Fruit fly (Drosophila melanogaster) whole organism, embryonic: ENCODE measurements around the gene CG15772.
A peak's percentile ranks its signal among the peaks of the same experiment; 100 is the strongest.

Source experiments
- Adf1 ChIP-seq: fragments of 200-800 bp; sonication (Bioruptor generic); IDR thresholded peaks from 2 replicates; pipeline ENCODE4 v1.3.6; 2022; ENCODE audit warnings: missing biosample characterization, missing genetic modification characterization
- Awh ChIP-seq: fragments of 200-800 bp; sonication (Bioruptor generic); IDR thresholded peaks from 2 replicates; pipeline ENCODE4, ENCODE4 v1.3.6; 2022; ENCODE audit warnings: missing biosample characterization, missing genetic modification characterization
- CG10321 ChIP-seq: fragments of 200-800 bp; sonication (Bioruptor generic); IDR thresholded peaks from 2 replicates; pipeline ENCODE4 v1.3.6; 2022; ENCODE audit warnings: missing biosample characterization, missing genetic modification characterization
- CG11504 ChIP-seq: fragments of 200-800 bp; sonication (Bioruptor generic); optimal IDR thresholded peaks from 3 replicates; lab custom pipeline; 2019; ENCODE audit warnings: missing biosample characterization, mild to moderate bottlenecking, missing genetic modification characterization, moderate library complexity
- CG1233 ChIP-seq: fragments of 200-800 bp; sonication (Bioruptor generic); optimal IDR thresholded peaks from 4 replicates; lab custom pipeline; 2018; ENCODE audit warnings: missing biosample characterization, mild to moderate bottlenecking, missing genetic modification characterization
- CG15073 ChIP-seq: fragments of 200-800 bp; sonication (Bioruptor generic); optimal IDR thresholded peaks from 2 replicates; lab custom pipeline; 2016; ENCODE audit warnings: missing biosample characterization, missing genetic modification characterization
- CG17568 ChIP-seq: fragments of 200-800 bp; sonication (Bioruptor generic); optimal IDR thresholded peaks from 2 replicates; lab custom pipeline; 2018; ENCODE audit warnings: missing biosample characterization, mild to moderate bottlenecking, missing genetic modification characterization, moderate library complexity
- CG18619 ChIP-seq: fragments of 200-800 bp; sonication (Bioruptor generic); optimal IDR thresholded peaks from 3 replicates; lab custom pipeline; 2017; ENCODE audit warnings: missing biosample characterization, mild to moderate bottlenecking, missing genetic modification characterization
- CG2116 ChIP-seq: fragments of 200-800 bp; sonication (Bioruptor generic); optimal IDR thresholded peaks from 3 replicates; lab custom pipeline; 2018; ENCODE audit warnings: missing biosample characterization, mild to moderate bottlenecking, missing genetic modification characterization
- CG2129 ChIP-seq: fragments of 200-800 bp; sonication (Bioruptor generic); IDR thresholded peaks from 2 replicates; pipeline ENCODE4 v1.3.6; 2022; ENCODE audit warnings: missing biosample characterization, missing genetic modification characterization; ENCODE audit not compliant: partially characterized antibody
- CG30020 ChIP-seq: fragments of 200-800 bp; optimal IDR thresholded peaks from 2 replicates; lab custom pipeline; 2019; ENCODE audit warnings: missing biosample characterization, mild to moderate bottlenecking, missing genetic modification characterization, moderate library complexity
- CG31365 ChIP-seq: fragments of 200-800 bp; sonication (Bioruptor generic); optimal IDR thresholded peaks from 2 replicates; lab custom pipeline; 2018; ENCODE audit warnings: missing biosample characterization, mild to moderate bottlenecking, missing genetic modification characterization
- CG42726 ChIP-seq: fragments of 200-800 bp; sonication (Bioruptor generic); IDR thresholded peaks from 2 replicates; pipeline ENCODE4 v1.3.6; 2022; ENCODE audit warnings: missing biosample characterization, missing genetic modification characterization; ENCODE audit not compliant: partially characterized antibody
- CG4282 ChIP-seq: fragments of 200-800 bp; sonication (Bioruptor generic); optimal IDR thresholded peaks from 2 replicates; lab custom pipeline; 2016; ENCODE audit warnings: missing biosample characterization, missing genetic modification characterization
- CG6254 ChIP-seq: fragments of 200-800 bp; sonication (Bioruptor generic); optimal IDR thresholded peaks from 3 replicates; lab custom pipeline; 2017; ENCODE audit warnings: mild to moderate bottlenecking, missing biosample characterization, missing genetic modification reagents, missing genetic modification characterization
- CG6654 ChIP-seq: fragments of 200-800 bp; sonication (Bioruptor generic); optimal IDR thresholded peaks from 2 replicates; lab custom pipeline; 2017; ENCODE audit warnings: missing biosample characterization, mild to moderate bottlenecking, missing genetic modification characterization
- CG6683 ChIP-seq: fragments of 200-800 bp; sonication (Bioruptor generic); optimal IDR thresholded peaks from 2 replicates; lab custom pipeline; 2017; ENCODE audit warnings: missing biosample characterization, mild to moderate bottlenecking, missing genetic modification characterization, missing genetic modification reagents
- CG6791 ChIP-seq: fragments of 200-800 bp; sonication (Bioruptor generic); IDR thresholded peaks from 3 replicates; pipeline ENCODE4 v1.3.6; 2022; ENCODE audit warnings: missing biosample characterization, missing genetic modification characterization; ENCODE audit not compliant: partially characterized antibody
- CG9797 ChIP-seq: fragments of 200-800 bp; sonication (Bioruptor generic); optimal IDR thresholded peaks from 3 replicates; lab custom pipeline; 2018; ENCODE audit warnings: missing biosample characterization, mild to moderate bottlenecking, missing genetic modification characterization
- D19A ChIP-seq: fragments of 200-800 bp; optimal IDR thresholded peaks from 3 replicates; lab custom pipeline; 2019; ENCODE audit warnings: missing biosample characterization, mild to moderate bottlenecking, missing genetic modification characterization, moderate library complexity
- Dip2 ChIP-seq: fragments of 200-800 bp; sonication (Bioruptor generic); IDR thresholded peaks from 2 replicates; pipeline ENCODE4 v1.3.6; 2022; ENCODE audit warnings: missing biosample characterization, missing genetic modification characterization
- Gsc ChIP-seq: fragments of 200-800 bp; sonication (Bioruptor generic); IDR thresholded peaks from 2 replicates; pipeline ENCODE4 v1.3.6; 2022; ENCODE audit warnings: missing biosample characterization, missing genetic modification characterization
- HLHmδ ChIP-seq: fragments of 200-800 bp; sonication (Bioruptor generic); optimal IDR thresholded peaks from 2 replicates; lab custom pipeline; 2018; ENCODE audit warnings: missing biosample characterization, mild to moderate bottlenecking, missing genetic modification characterization, moderate library complexity
- Hr51 ChIP-seq, 2 experiments: fragments of 200-800 bp; sonication (Bioruptor generic); optimal IDR thresholded peaks; 2 replicates in 1 of 2; 3 replicates in 1 of 2; lab custom pipeline; 2016 to 2018; ENCODE audit warnings: missing biosample characterization in 2 of 2, missing genetic modification characterization in 2 of 2, mild to moderate bottlenecking in 1 of 2, moderate library complexity in 1 of 2
- MBD-R2 ChIP-seq: fragments of 200-800 bp; sonication (Bioruptor generic); IDR thresholded peaks from 2 replicates; pipeline ENCODE4 v1.3.6; 2022; ENCODE audit warnings: missing biosample characterization, missing genetic modification characterization
- NC2β ChIP-seq: fragments of 200-800 bp; sonication (Bioruptor generic); optimal IDR thresholded peaks from 2 replicates; lab custom pipeline; 2016; ENCODE audit warnings: missing biosample characterization, missing genetic modification characterization
- Oli ChIP-seq: fragments of 200-800 bp; sonication (Bioruptor generic); optimal IDR thresholded peaks from 2 replicates; lab custom pipeline; 2018; ENCODE audit warnings: missing biosample characterization, mild to moderate bottlenecking, missing genetic modification characterization, moderate library complexity
- Opbp ChIP-seq: fragments of 200-800 bp; sonication (Bioruptor generic); IDR thresholded peaks from 3 replicates; pipeline ENCODE4 v1.3.6; 2022; ENCODE audit warnings: missing biosample characterization, missing genetic modification characterization; ENCODE audit not compliant: partially characterized antibody
- TFAM ChIP-seq: fragments of 200-800 bp; sonication (Bioruptor generic); optimal IDR thresholded peaks from 2 replicates; lab custom pipeline; 2017; ENCODE audit warnings: missing biosample characterization, missing genetic modification characterization, inconsistent platforms
- Xbp1 ChIP-seq: fragments of 200-800 bp; sonication (Bioruptor generic); optimal IDR thresholded peaks from 3 replicates; lab custom pipeline; 2016; ENCODE audit warnings: missing biosample characterization, mild to moderate bottlenecking, missing genetic modification characterization
- amos ChIP-seq: fragments of 200-800 bp; sonication (Bioruptor generic); IDR thresholded peaks from 2 replicates; pipeline ENCODE4 v1.3.6; 2022; ENCODE audit warnings: missing biosample characterization, missing genetic modification characterization; ENCODE audit not compliant: partially characterized antibody
- ara ChIP-seq: fragments of 200-800 bp; sonication (Bioruptor generic); IDR thresholded peaks from 2 replicates; pipeline ENCODE4 v1.3.6; 2022; ENCODE audit warnings: missing biosample characterization, missing genetic modification characterization
- cg ChIP-seq: fragments of 200-800 bp; sonication (Bioruptor generic); optimal IDR thresholded peaks from 3 replicates; lab custom pipeline; 2019; ENCODE audit warnings: missing biosample characterization, mild to moderate bottlenecking, missing genetic modification characterization, moderate library complexity
- dati ChIP-seq: fragments of 200-800 bp; sonication (Bioruptor generic); IDR thresholded peaks from 2 replicates; pipeline ENCODE4 v1.3.6; 2022; ENCODE audit warnings: missing biosample characterization, missing genetic modification characterization
- dmrt99B ChIP-seq: fragments of 200-800 bp; sonication (Bioruptor generic); optimal IDR thresholded peaks from 2 replicates; lab custom pipeline; 2018; ENCODE audit warnings: missing biosample characterization, mild to moderate bottlenecking, missing genetic modification characterization, moderate library complexity
- esg ChIP-seq: fragments of 200-800 bp; sonication (Bioruptor generic); conservative IDR thresholded peaks from 2 replicates; pipeline ENCODE4 v1.3.6; 2022; ENCODE audit warnings: missing biosample characterization, missing genetic modification characterization
- fd3F ChIP-seq: fragments of 200-800 bp; sonication (Bioruptor generic); optimal IDR thresholded peaks from 2 replicates; lab custom pipeline; 2018; ENCODE audit warnings: missing biosample characterization, mild to moderate bottlenecking, missing genetic modification characterization, moderate library complexity
- gcm ChIP-seq: fragments of 200-800 bp; sonication (Bioruptor generic); optimal IDR thresholded peaks from 2 replicates; lab custom pipeline; 2019; ENCODE audit warnings: missing biosample characterization, mild to moderate bottlenecking, missing genetic modification characterization, moderate library complexity
- gsb ChIP-seq: fragments of 200-800 bp; sonication (Bioruptor generic); IDR thresholded peaks from 2 replicates; pipeline ENCODE4 v1.3.6; 2022; ENCODE audit warnings: missing biosample characterization, missing genetic modification characterization
- h ChIP-seq: fragments of >200 bp; optimal IDR thresholded peaks from 2 replicates; lab custom pipeline; 2017
- ind ChIP-seq: fragments of 200-800 bp; sonication (Bioruptor generic); optimal IDR thresholded peaks from 3 replicates; lab custom pipeline; 2016; ENCODE audit warnings: missing biosample characterization, missing genetic modification characterization
- lab ChIP-seq: fragments of 200-800 bp; sonication (Bioruptor generic); optimal IDR thresholded peaks from 3 replicates; lab custom pipeline; 2017; ENCODE audit warnings: missing biosample characterization, missing genetic modification characterization, mild to moderate bottlenecking, moderate library complexity, missing genetic modification reagents
- pb ChIP-seq: fragments of 200-800 bp; sonication (Bioruptor generic); optimal IDR thresholded peaks from 3 replicates; lab custom pipeline; 2016; ENCODE audit warnings: missing biosample characterization, missing genetic modification characterization
- pnt ChIP-seq: fragments of 200-800 bp; sonication (Bioruptor generic); optimal IDR thresholded peaks from 3 replicates; lab custom pipeline; 2016; ENCODE audit warnings: missing biosample characterization, missing genetic modification characterization
- schlank ChIP-seq: fragments of 200-800 bp; sonication (Bioruptor generic); optimal IDR thresholded peaks from 2 replicates; lab custom pipeline; 2018; ENCODE audit warnings: missing biosample characterization, mild to moderate bottlenecking, missing genetic modification characterization
- sisA ChIP-seq: fragments of 200-800 bp; sonication (Bioruptor generic); IDR thresholded peaks from 2 replicates; pipeline ENCODE4 v1.3.6; 2022; ENCODE audit warnings: missing biosample characterization, missing genetic modification characterization
- sug ChIP-seq: fragments of 200-800 bp; optimal IDR thresholded peaks from 2 replicates; lab custom pipeline; 2019; ENCODE audit warnings: missing biosample characterization, mild to moderate bottlenecking, missing genetic modification characterization, moderate library complexity
- ttk ChIP-seq: fragments of 200-800 bp; sonication (Bioruptor generic); IDR thresholded peaks from 2 replicates; pipeline ENCODE4 v2.1.2; 2022; ENCODE audit warnings: missing biosample characterization, missing genetic modification characterization
- unpg ChIP-seq: fragments of 200-800 bp; sonication (Bioruptor generic); optimal IDR thresholded peaks from 3 replicates; lab custom pipeline; 2018; ENCODE audit warnings: missing biosample characterization, mild to moderate bottlenecking, missing genetic modification characterization, moderate library complexity
- wdn ChIP-seq: fragments of 200-800 bp; sonication (Bioruptor generic); IDR thresholded peaks from 2 replicates; pipeline ENCODE4 v1.3.6; 2022; ENCODE audit warnings: missing biosample characterization, missing genetic modification characterization

Gene CG15772

dm6 chrX:5705899-5706312 lies 46.1 kb upstream of the CG15772 start (continued):
- TF ChIP-seq CG18619 (GFP tag; lab: Kevin White, UChicago) = peak; percentile 62
- no peak for TF ChIP-seq amos
- TF ChIP-seq schlank = peak; percentile 67
- TF ChIP-seq CG10321 (GFP tag; lab: Robert Waterston, UW) = peak; percentile 42; the same call in 1 of the 2 replicates
- TF ChIP-seq CG42726 (GFP tag; lab: Robert Waterston, UW) = no peak
- TF ChIP-seq wdn = peak; percentile 85
- peak; percentile 89 for TF ChIP-seq esg (GFP tag; lab: Robert Waterston, UW)
- TF ChIP-seq Oli (tag; lab: Kevin White, UChicago) = peak; percentile 82
- peak; percentile 76 for TF ChIP-seq Xbp1
- no peak for TF ChIP-seq CG9797 (GFP tag; lab: Kevin White, UChicago)
- no peak for TF ChIP-seq CG2129 (GFP tag; lab: Robert Waterston, UW)
- no peak for TF ChIP-seq CG6791 (GFP tag; lab: Robert Waterston, UW)
- peak; percentile 60 for TF ChIP-seq CG31365
- TF ChIP-seq D19A (tag; lab: Kevin White, UChicago) = peak; percentile 72
- TF ChIP-seq ttk (GFP tag; lab: Robert Waterston, UW) = peak; percentile 88
- TF ChIP-seq CG4282 = no peak
- TF ChIP-seq CG17568 = no peak
- no peak for TF ChIP-seq CG2116
- peak; percentile 89 for TF ChIP-seq dmrt99B (tag; lab: Kevin White, UChicago)
- TF ChIP-seq NC2β (GFP tag; lab: Kevin White, UChicago) = peak; percentile 11
- TF ChIP-seq sisA (GFP tag; lab: Robert Waterston, UW) = peak; percentile 87
- TF ChIP-seq unpg (GFP tag; lab: Kevin White, UChicago) = peak; percentile 86
- peak; percentile 41; the same call in 1 of the 2 replicates for TF ChIP-seq Dip2 (GFP tag; lab: Robert Waterston, UW)
- no peak for TF ChIP-seq CG15073 (GFP tag; lab: Kevin White, UChicago)
- peak; percentile 22 for TF ChIP-seq CG6654 (GFP tag; lab: Kevin White, UChicago)
- peak; percentile 61 for TF ChIP-seq CG6254 (GFP tag; lab: Kevin White, UChicago)
- peak; percentile 92 for TF ChIP-seq CG11504 (tag; lab: Kevin White, UChicago)
- TF ChIP-seq dati = peak; percentile 80
- no peak for TF ChIP-seq HLHmδ (GFP tag; lab: Kevin White, UChicago)
- peak; percentile 86 for TF ChIP-seq gsb
- peak; percentile 74 for TF ChIP-seq CG6683 (GFP tag; lab: Kevin White, UChicago)
- TF ChIP-seq Awh (GFP tag; lab: Robert Waterston, UW) = peak; percentile 93
- TF ChIP-seq sug (tag; lab: Kevin White, UChicago) = peak; percentile 80
- peak; percentile 71 for TF ChIP-seq pnt (GFP tag; lab: Kevin White, UChicago)
- TF ChIP-seq Gsc (GFP tag; lab: Robert Waterston, UW) = peak; percentile 84
- peak; percentile 85 for TF ChIP-seq ara
- peak; percentile 35 to 86 for TF ChIP-seq Hr51 (GFP tag; optimal IDR thresholded peaks at IDR 0.05; lab: Kevin White, UChicago)
- peak; percentile 32 for TF ChIP-seq pb (GFP tag; lab: Kevin White, UChicago)
- peak; percentile 68 for TF ChIP-seq fd3F (GFP tag; lab: Kevin White, UChicago)
- TF ChIP-seq gcm (GFP tag; lab: Kevin White, UChicago) = peak; percentile 64
- TF ChIP-seq lab (GFP tag; lab: Kevin White, UChicago) = peak; percentile 95
- no peak for TF ChIP-seq CG30020 (tag; lab: Kevin White, UChicago)
- peak; percentile 70 for TF ChIP-seq CG1233 (GFP tag; lab: Kevin White, UChicago)
- no peak for TF ChIP-seq cg (GFP tag; lab: Kevin White, UChicago)
- peak; percentile 79 for TF ChIP-seq MBD-R2 (GFP tag; lab: Robert Waterston, UW)
- TF ChIP-seq h (lab: Kevin White, UChicago) = no peak
- TF ChIP-seq TFAM (GFP tag; lab: Kevin White, UChicago) = no peak
- TF ChIP-seq ind (GFP tag; lab: Kevin White, UChicago) = peak; percentile 84
- no peak for TF ChIP-seq Opbp
- TF ChIP-seq Adf1 (GFP tag; lab: Robert Waterston, UW) = peak; percentile 55
